Worm (Caenorhabditis elegans) whole organism, young adult: ENCODE measurements around the gene R02D1.2.

Experiments used
- D2030.7 ChIP-seq: fragments of 200-800 bp; sonication (Bioruptor generic); IDR thresholded peaks from 2 replicates; pipeline ENCODE4 v1.3.6; 2022; ENCODE audit warnings: missing genetic modification reagents, missing genetic modification characterization, missing compliant biosample characterization
- F37B4.10 ChIP-seq: fragments of 200-800 bp; sonication (Bioruptor generic); IDR thresholded peaks from 2 replicates; pipeline ENCODE4 v1.3.6; 2022; ENCODE audit warnings: missing genetic modification characterization, missing compliant biosample characterization
- F39B2.1 ChIP-seq: fragments of 200-800 bp; sonication (Bioruptor generic); IDR thresholded peaks from 2 replicates; pipeline ENCODE4 v1.3.6; 2022; ENCODE audit warnings: missing genetic modification reagents, missing genetic modification characterization, missing compliant biosample characterization
- F52B5.7 ChIP-seq: sonication (generic microtip); optimal IDR thresholded peaks from 2 replicates; lab custom pipeline; 2016; ENCODE audit warnings: mild to moderate bottlenecking, missing genetic modification characterization, missing compliant biosample characterization
- Y53F4B.3 ChIP-seq: fragments of 200-800 bp; sonication (Bioruptor generic); IDR thresholded peaks from 2 replicates; pipeline ENCODE4 v1.3.6; 2022; ENCODE audit warnings: missing genetic modification reagents, missing genetic modification characterization, missing compliant biosample characterization
- Y53G8AR.9 ChIP-seq: fragments of 200-800 bp; sonication (Bioruptor generic); conservative IDR thresholded peaks from 2 replicates; pipeline ENCODE4 v1.3.6; 2022; ENCODE audit warnings: missing genetic modification reagents, missing genetic modification characterization, missing compliant biosample characterization
- Y67H2A.10 ChIP-seq: fragments of 200-800 bp; sonication (Bioruptor generic); conservative IDR thresholded peaks from 2 replicates; pipeline ENCODE4 v1.3.6; 2022; ENCODE audit warnings: missing genetic modification reagents, missing genetic modification characterization, missing compliant biosample characterization
- Y79H2A.3 ChIP-seq: fragments of 200-800 bp; sonication (Bioruptor generic); conservative IDR thresholded peaks from 2 replicates; pipeline ENCODE4 v1.3.6; 2022; ENCODE audit warnings: missing genetic modification reagents, missing genetic modification characterization, missing compliant biosample characterization
- akir-1 ChIP-seq: fragments of 200-800 bp; sonication (Bioruptor generic); optimal IDR thresholded peaks from 2 replicates; lab custom pipeline; 2018; ENCODE audit warnings: mild to moderate bottlenecking, missing genetic modification characterization, moderate library complexity, missing compliant biosample characterization
- aptf-2 ChIP-seq: fragments of 200-800 bp; sonication (Bioruptor generic); conservative IDR thresholded peaks from 2 replicates; pipeline ENCODE4 v1.3.6; 2022; ENCODE audit warnings: missing genetic modification reagents, missing genetic modification characterization, missing compliant biosample characterization
- ccch-3 ChIP-seq: fragments of 200-800 bp; sonication (Bioruptor generic); optimal IDR thresholded peaks from 2 replicates; lab custom pipeline; 2018; ENCODE audit warnings: mild to moderate bottlenecking, missing genetic modification characterization, missing compliant biosample characterization
- cebp-2 ChIP-seq: fragments of 200-800 bp; sonication (Bioruptor generic); IDR thresholded peaks from 2 replicates; pipeline ENCODE4 v1.3.6; 2022; ENCODE audit warnings: missing genetic modification characterization, missing compliant biosample characterization
- ceh-58 ChIP-seq: fragments of 200-800 bp; sonication (Bioruptor generic); IDR thresholded peaks from 2 replicates; pipeline ENCODE4 v1.3.6; 2022; ENCODE audit warnings: missing genetic modification characterization, missing compliant biosample characterization
- ceh-91 ChIP-seq: fragments of 200-800 bp; sonication (Bioruptor generic); IDR thresholded peaks from 2 replicates; pipeline ENCODE4 v1.3.6; 2022; ENCODE audit warnings: missing genetic modification reagents, missing genetic modification characterization, missing compliant biosample characterization
- efl-1 ChIP-seq: fragments of 150-350 bp; optimal IDR thresholded peaks from 2 replicates; lab custom pipeline; 2014; ENCODE audit warnings: missing biosample characterization, missing genetic modification reagents, missing genetic modification characterization
- egrh-3 ChIP-seq: fragments of 200-800 bp; sonication (Bioruptor generic); IDR thresholded peaks from 2 replicates; pipeline ENCODE4 v1.3.6; 2022; ENCODE audit warnings: missing genetic modification reagents, missing genetic modification characterization, missing compliant biosample characterization
- hsf-1 ChIP-seq: fragments of 200-800 bp; sonication (Bioruptor generic); IDR thresholded peaks from 2 replicates; pipeline ENCODE4 v1.3.6; 2022; ENCODE audit warnings: missing genetic modification reagents, missing genetic modification characterization, missing compliant biosample characterization
- lin-35 ChIP-seq, 3 experiments: fragments of 150-350 bp in 2 of 3; sonication (generic microtip) in 1 of 3; optimal IDR thresholded peaks; 2 replicates each; lab custom pipeline; 2014 to 2018; ENCODE audit warnings: missing biosample characterization in 3 of 3, missing genetic modification characterization in 3 of 3, missing genetic modification reagents in 3 of 3
- lsy-27 ChIP-seq: sonication (generic microtip); optimal IDR thresholded peaks from 2 replicates; lab custom pipeline; 2017; ENCODE audit warnings: missing genetic modification characterization, mild to moderate bottlenecking, missing compliant biosample characterization, antibody characterized with exemption, missing genotype, borderline replicate concordance; ENCODE audit not compliant: insufficient read depth
- madf-6 ChIP-seq: fragments of 200-800 bp; sonication (Bioruptor generic); IDR thresholded peaks from 2 replicates; pipeline ENCODE4 v1.3.6; 2022; ENCODE audit warnings: missing genetic modification reagents, missing genetic modification characterization, missing compliant biosample characterization
- mcd-1 ChIP-seq: fragments of 200-800 bp; sonication (Bioruptor generic); IDR thresholded peaks from 2 replicates; pipeline ENCODE4 v1.3.6; 2022; ENCODE audit warnings: missing genetic modification reagents, missing genetic modification characterization, missing compliant biosample characterization
- nfya-2 ChIP-seq: fragments of 200-800 bp; sonication (Bioruptor generic); IDR thresholded peaks from 2 replicates; pipeline ENCODE4 v1.3.6; 2022; ENCODE audit warnings: missing genetic modification reagents, missing genetic modification characterization, missing compliant biosample characterization
- rec-8 ChIP-seq, 2 experiments: sonication (generic microtip); optimal IDR thresholded peaks; 2 replicates each; lab custom pipeline; 2016; ENCODE audit warnings: mild to moderate bottlenecking in 2 of 2, missing genetic modification characterization in 2 of 2, missing genetic modification reagents in 2 of 2, missing genotype in 2 of 2, missing biosample characterization in 1 of 2, missing compliant biosample characterization in 1 of 2, moderate library complexity in 1 of 2
- sea-2 ChIP-seq: fragments of 200-800 bp; sonication (Bioruptor generic); IDR thresholded peaks from 2 replicates; pipeline ENCODE4 v1.3.6; 2022; ENCODE audit warnings: missing genetic modification characterization, missing compliant biosample characterization
- snpc-1.1 ChIP-seq: sonication (generic microtip); optimal IDR thresholded peaks from 2 replicates; lab custom pipeline; 2017; ENCODE audit warnings: missing genetic modification characterization, mild to moderate bottlenecking, missing compliant biosample characterization, antibody characterized with exemption, moderate library complexity, missing genotype, missing genetic modification reagents; ENCODE audit not compliant: insufficient read depth
- snpc-1.3 ChIP-seq: sonication (generic microtip); optimal IDR thresholded peaks from 2 replicates; lab custom pipeline; 2017; ENCODE audit warnings: missing genetic modification characterization, mild to moderate bottlenecking, missing compliant biosample characterization, antibody characterized with exemption, moderate library complexity, missing genotype, missing genetic modification reagents; ENCODE audit not compliant: insufficient read depth
- sptf-2 ChIP-seq: fragments of 200-800 bp; sonication (Bioruptor generic); optimal IDR thresholded peaks from 2 replicates; lab custom pipeline; 2018; ENCODE audit warnings: mild to moderate bottlenecking, missing genetic modification characterization, missing compliant biosample characterization
- ztf-25 ChIP-seq: fragments of 200-800 bp; sonication (Bioruptor generic); IDR thresholded peaks from 2 replicates; pipeline ENCODE4 v1.3.6; 2022; ENCODE audit warnings: missing genetic modification reagents, missing genetic modification characterization, missing compliant biosample characterization
- ztf-26 ChIP-seq: sonication (generic microtip); optimal IDR thresholded peaks from 2 replicates; lab custom pipeline; 2017; ENCODE audit warnings: missing genetic modification characterization, missing compliant biosample characterization

The R02D1.2 gene

DNA sequence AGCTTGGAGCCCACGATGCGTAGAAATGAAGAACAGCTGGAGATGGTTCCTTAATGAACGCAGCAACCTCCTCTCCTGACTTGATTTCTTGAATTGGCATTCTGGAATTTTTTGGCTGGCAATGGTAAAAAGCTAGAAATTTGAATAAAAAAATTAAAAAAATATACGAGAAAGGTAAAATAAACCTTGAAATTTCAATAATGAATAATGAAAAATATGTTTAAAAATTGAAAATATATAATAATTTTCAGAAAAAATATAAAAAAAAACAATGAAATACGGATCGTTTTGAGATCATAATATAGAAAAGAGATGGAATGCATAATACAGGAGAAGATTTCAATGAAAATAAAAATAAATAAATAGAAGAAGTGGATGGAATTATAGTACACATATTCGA, 18.6 kb upstream of the R02D1.2 start, which contains the start of gene glrx-3:
Gene glrx-3, minus strand, starts transcription at position 101 of the 400 bp plus-strand sequence.
- TF ChIP-seq Y79H2A.3 (GFP tag; lab: Robert Waterston, UW) (no peak), F52B5.7 (peak; percentile 33), mcd-1 (peak; percentile 17; the same call in 1 of the 2 replicates), rec-8 (tag; optimal IDR thresholded peaks at IDR 0.05; lab: Kevin White, UChicago) (no peak), madf-6 (GFP tag; lab: Robert Waterston, UW) (0 out of 2 replicates have a peak, but pooled peaks have one; percentile 26)

DNA sequence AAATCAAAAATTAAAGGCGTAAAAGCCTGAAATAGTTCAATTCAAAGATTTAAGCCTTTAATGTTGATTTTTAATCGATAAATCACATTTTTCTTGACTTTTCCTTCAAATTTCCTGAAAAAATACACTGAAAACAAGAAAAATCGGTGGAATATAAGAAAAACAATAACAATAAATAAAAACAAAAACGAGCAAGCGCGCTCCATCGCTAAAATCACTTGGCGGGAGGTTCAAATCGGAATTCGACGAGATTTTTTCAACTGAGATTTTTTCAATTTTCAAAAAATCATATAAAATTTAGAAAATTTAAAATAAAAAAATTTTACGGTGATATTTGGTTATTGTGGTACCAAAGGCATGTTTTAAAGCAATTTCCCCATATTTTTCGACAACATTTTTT, 16.9 kb upstream of the R02D1.2 start:
- TF ChIP-seq lin-35 (GFP tag; optimal IDR thresholded peaks at IDR 0.05; lab: Kevin White, UChicago) (peak in 1 of 3 experiments; percentile 39), ceh-58 (GFP tag; lab: Robert Waterston, UW) (no peak), mcd-1 (peak; percentile 47)

DNA sequence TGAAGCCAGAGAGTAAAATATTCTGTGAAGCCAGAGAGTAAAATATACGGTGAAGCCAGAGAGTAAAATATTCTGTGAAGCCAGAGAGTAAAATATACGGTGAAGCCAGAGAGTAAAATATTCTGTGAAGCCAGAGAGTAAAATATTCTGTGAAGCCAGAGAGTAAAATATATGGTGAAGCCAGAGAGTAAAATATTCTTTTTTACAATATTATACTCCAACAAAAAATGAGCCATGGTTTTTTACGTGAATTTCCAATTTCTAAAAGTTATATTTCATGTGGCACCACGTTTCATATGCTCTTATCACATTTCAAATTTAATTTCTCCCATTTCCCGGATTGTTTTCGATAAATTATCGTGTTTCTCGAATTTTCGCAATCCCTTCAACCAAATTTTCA, 13.9 kb upstream of the R02D1.2 start, which contains the start of gene irld-1:
Gene irld-1, plus strand, starts transcription at position 301 of the 400 bp plus-strand sequence.
- peak; percentile 85 for TF ChIP-seq egrh-3

DNA sequence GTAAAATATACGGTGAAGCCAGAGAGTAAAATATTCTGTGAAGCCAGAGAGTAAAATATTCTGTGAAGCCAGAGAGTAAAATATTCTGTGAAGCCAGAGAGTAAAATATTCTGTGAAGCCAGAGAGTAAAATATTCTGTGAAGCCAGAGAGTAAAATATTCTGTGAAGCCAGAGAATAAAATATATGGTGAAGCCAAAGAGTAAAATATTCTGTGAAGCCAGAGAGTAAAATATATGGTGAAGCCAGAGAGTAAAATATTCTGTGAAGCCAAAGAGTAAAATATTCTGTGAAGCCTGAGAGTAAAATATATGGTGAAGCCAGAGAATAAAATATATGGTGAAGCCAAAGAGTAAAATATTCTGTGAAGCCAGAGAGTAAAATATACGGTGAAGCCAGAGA, 13.1 kb upstream of the R02D1.2 start:
- peak; percentile 92 for TF ChIP-seq egrh-3
- peak; percentile 62; the same call in 1 of the 2 replicates for TF ChIP-seq Y53F4B.3 (GFP tag; lab: Robert Waterston, UW)

DNA sequence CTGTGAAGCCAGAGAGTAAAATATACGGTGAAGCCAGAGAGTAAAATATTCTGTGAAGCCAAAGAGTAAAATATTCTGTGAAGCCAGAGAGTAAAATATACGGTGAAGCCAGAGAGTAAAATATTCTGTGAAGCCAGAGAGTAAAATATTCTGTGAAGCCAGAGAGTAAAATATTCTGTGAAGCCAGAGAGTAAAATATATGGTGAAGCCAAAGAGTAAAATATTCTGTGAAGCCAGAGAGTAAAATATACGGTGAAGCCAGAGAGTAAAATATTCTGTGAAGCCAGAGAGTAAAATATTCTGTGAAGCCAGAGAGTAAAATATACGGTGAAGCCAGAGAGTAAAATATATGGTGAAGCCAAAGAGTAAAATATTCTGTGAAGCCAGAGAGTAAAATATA, 11.6 kb upstream of the R02D1.2 start:
- peak; percentile 61; the same call in 1 of the 2 replicates for TF ChIP-seq Y53F4B.3 (GFP tag; lab: Robert Waterston, UW)
- TF ChIP-seq egrh-3, result peak; percentile 92
- TF ChIP-seq, all 124 proteins: peak for 2; not testable (repeated sequence) for 122

DNA sequence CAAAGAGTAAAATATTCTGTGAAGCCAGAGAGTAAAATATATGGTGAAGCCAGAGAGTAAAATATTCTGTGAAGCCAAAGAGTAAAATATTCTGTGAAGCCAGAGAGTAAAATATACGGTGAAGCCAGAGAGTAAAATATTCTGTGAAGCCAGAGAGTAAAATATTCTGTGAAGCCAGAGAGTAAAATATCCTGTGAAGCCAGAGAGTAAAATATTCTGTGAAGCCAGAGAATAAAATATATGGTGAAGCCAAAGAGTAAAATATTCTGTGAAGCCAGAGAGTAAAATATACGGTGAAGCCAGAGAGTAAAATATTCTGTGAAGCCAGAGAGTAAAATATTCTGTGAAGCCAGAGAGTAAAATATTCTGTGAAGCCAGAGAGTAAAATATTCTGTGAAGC, 10.9 kb upstream of the R02D1.2 start:
- peak; percentile 96 for TF ChIP-seq egrh-3
- TF ChIP-seq Y53F4B.3 (GFP tag; lab: Robert Waterston, UW), result peak; percentile 74; the same call in 1 of the 2 replicates

DNA sequence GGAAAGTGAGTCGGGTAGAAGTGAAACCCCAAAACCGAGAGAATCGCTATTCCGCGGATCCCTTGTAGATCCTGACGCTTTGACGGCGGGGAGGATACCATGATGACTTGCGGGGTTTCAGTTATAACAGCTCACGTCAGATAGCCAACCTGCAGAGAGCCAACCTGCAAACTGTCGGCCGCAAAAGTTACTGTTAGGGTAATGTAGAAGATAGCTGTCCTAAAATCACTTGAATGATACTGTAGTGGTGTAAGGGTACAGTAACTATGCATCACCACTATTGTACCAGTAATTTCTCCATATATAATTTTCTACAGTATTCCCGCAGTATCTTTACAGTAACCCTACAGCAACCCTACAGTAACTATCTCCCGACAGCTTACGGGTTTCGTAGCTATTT, 9.8 kb upstream of the R02D1.2 start, which contains the start of gene oac-12:
Gene oac-12, minus strand, starts transcription at position 101 of the 400 bp plus-strand sequence.
- no peak for TF ChIP-seq akir-1 (GFP tag; lab: Kevin White, UChicago)
- TF ChIP-seq sea-2 (GFP tag; lab: Robert Waterston, UW), result no peak
- no peak for TF ChIP-seq snpc-1.3 (tag; lab: Kevin White, UChicago)
- TF ChIP-seq sptf-2 (GFP tag; lab: Kevin White, UChicago), result no peak
- TF ChIP-seq ztf-25 (GFP tag; lab: Robert Waterston, UW), result no peak
- TF ChIP-seq F39B2.1 (GFP tag; lab: Robert Waterston, UW), result no peak
- TF ChIP-seq nfya-2 (GFP tag; lab: Robert Waterston, UW), result no peak
- no peak for TF ChIP-seq aptf-2 (GFP tag; lab: Robert Waterston, UW)

DNA sequence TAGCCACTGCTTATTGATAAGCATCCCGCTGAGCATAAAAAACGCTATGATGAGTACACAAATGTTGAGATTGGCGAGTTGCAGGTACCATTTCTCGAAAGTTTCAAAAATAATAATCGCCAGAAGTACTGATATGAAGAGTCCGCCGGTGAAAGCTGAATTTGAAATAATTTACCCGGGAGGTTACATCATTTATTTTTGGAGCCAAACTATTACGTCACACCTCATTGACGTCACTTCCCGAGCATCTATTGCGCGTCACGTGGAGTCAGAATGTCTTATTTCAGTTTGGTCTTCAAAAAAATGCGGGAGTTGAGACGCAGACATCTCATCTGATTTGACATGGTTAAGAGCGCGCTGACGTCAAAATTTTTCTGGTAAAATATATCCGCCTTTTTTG, 8.2 kb upstream of the R02D1.2 start:
- TF ChIP-seq snpc-1.1 (tag; lab: Kevin White, UChicago) (no peak), ceh-91 (GFP tag; lab: Robert Waterston, UW) (no peak), D2030.7 (GFP tag; lab: Robert Waterston, UW) (no peak), ztf-26 (tag; lab: Kevin White, UChicago) (no peak), ccch-3 (GFP tag; lab: Kevin White, UChicago) (no peak), mcd-1 (no peak), F37B4.10 (GFP tag; lab: Robert Waterston, UW) (no peak), Y53G8AR.9 (GFP tag; lab: Robert Waterston, UW) (no peak), lsy-27 (tag; lab: Kevin White, UChicago) (no peak), Y67H2A.10 (GFP tag; lab: Robert Waterston, UW) (no peak), hsf-1 (no peak), efl-1 (GFP tag; lab: Kevin White, UChicago) (no peak), cebp-2 (GFP tag; lab: Robert Waterston, UW) (no peak)
